Worm (Caenorhabditis elegans): ENCODE measurements around the gene B0228.1.
A peak's percentile ranks its signal among the peaks of the same experiment; 100 is the strongest.

The B0228.1 gene

ce11 chrII:7719039-7719438, 36.1 kb upstream of the B0228.1 start:
- peak; percentile 18 for TF ChIP-seq unc-55 (GFP tag; optimal IDR thresholded peaks at IDR 0.05)
- TF ChIP-seq unc-42 (tag; optimal IDR thresholded peaks at IDR 0.05) = peak; percentile 73
- no peak for TF ChIP-seq K02D7.2 (tag; optimal IDR thresholded peaks at IDR 0.05)

DNA sequence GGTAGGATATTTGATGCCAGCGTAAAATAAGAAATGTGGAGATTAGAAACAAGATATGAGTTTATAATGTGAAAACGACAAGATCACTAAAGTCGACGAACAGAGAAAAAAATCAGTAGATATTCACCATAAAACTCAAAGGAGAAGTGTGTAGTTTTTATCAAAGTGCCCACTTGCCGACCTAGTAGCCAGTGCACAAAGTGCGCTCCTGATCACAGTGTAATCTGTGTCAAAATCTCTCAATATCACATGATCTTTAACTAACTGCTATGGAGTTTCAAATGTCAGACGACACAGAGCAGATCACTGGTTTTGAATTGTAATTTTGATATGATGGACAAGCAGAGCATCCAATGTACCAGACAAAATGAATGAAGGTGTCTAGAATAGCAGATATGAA, 34.7 kb upstream of the B0228.1 start:
- TF ChIP-seq madf-2 (tag; optimal IDR thresholded peaks at IDR 0.05) = no peak
- TF ChIP-seq hlh-30 (tag; optimal IDR thresholded peaks at IDR 0.05; ENCODE audit: insufficient read depth) = peak; percentile 42
- TF ChIP-seq dmd-4 (tag; optimal IDR thresholded peaks at IDR 0.05; ENCODE audit: borderline replicate concordance) = no peak
- no peak for TF ChIP-seq sox-4 (tag; optimal IDR thresholded peaks at IDR 0.05)
- TF ChIP-seq fkh-10 (GFP tag; optimal IDR thresholded peaks at IDR 0.05) = no peak
- TF ChIP-seq ceh-30 (tag; optimal IDR thresholded peaks at IDR 0.05) = no peak
- no peak for TF ChIP-seq hlh-13 (GFP tag; optimal IDR thresholded peaks at IDR 0.05)
- TF ChIP-seq pha-2 (tag; optimal IDR thresholded peaks at IDR 0.05) = no peak
- no peak for TF ChIP-seq ttx-3 (tag; optimal IDR thresholded peaks at IDR 0.05)
- peak; percentile 39 for TF ChIP-seq unc-55 (GFP tag; optimal IDR thresholded peaks at IDR 0.05)

- TF ChIP-seq ceh-18 (tag; optimal IDR thresholded peaks at IDR 0.05) (peak; percentile 62), ceh-9 (tag; optimal IDR thresholded peaks at IDR 0.05) (no peak), rnt-1 (tag; optimal IDR thresholded peaks at IDR 0.05) (peak; percentile 61), unc-55 (GFP tag; optimal IDR thresholded peaks at IDR 0.05) (peak; percentile 53)
These were observed 32.4 kb upstream of the B0228.1 start for ce11 chrII:7722784-7723183.

- TF ChIP-seq zip-5 (tag; optimal IDR thresholded peaks at IDR 0.05) (no peak), Y22D7AL.16 (tag; optimal IDR thresholded peaks at IDR 0.05) (no peak), pha-2 (tag; optimal IDR thresholded peaks at IDR 0.05) (no peak), C08G9.2 (tag; optimal IDR thresholded peaks at IDR 0.05) (no peak), dve-1 (tag; optimal IDR thresholded peaks at IDR 0.05) (no peak), dmd-4 (tag; optimal IDR thresholded peaks at IDR 0.05; ENCODE audit: borderline replicate concordance) (no peak), nfya-1 (tag; optimal IDR thresholded peaks at IDR 0.05) (no peak), ref-2 (tag; optimal IDR thresholded peaks at IDR 0.05) (no peak), sox-2 (GFP tag; IDR thresholded peaks at IDR 0.05) (no peak), ceh-19 (GFP tag; optimal IDR thresholded peaks at IDR 0.05) (no peak), unc-86 (tag; optimal IDR thresholded peaks at IDR 0.05) (no peak), fax-1 (tag; optimal IDR thresholded peaks at IDR 0.05) (no peak), eyg-1 (tag; optimal IDR thresholded peaks at IDR 0.05) (no peak), syd-9 (tag; optimal IDR thresholded peaks at IDR 0.05) (no peak), T23F11.4 (GFP tag; optimal IDR thresholded peaks at IDR 0.05) (no peak)
These were observed 30.5 kb upstream of the B0228.1 start, which contains the start of gene cpna-2 for ce11 chrII:7724603-7725002. TSS of gene cpna-2 (plus strand) at chrII:7724903.

ce11 chrII:7736725-7737124, 18.4 kb upstream of the B0228.1 start:
- TF ChIP-seq unc-86 (tag; optimal IDR thresholded peaks at IDR 0.05) (no peak), ceh-2 (tag; optimal IDR thresholded peaks at IDR 0.05) (no peak), ceh-6 (GFP tag; optimal IDR thresholded peaks at IDR 0.05) (no peak), unc-55 (GFP tag; optimal IDR thresholded peaks at IDR 0.05) (no peak), pha-2 (tag; optimal IDR thresholded peaks at IDR 0.05) (no peak), hlh-8 (tag; optimal IDR thresholded peaks at IDR 0.05) (no peak), che-1 (tag; optimal IDR thresholded peaks at IDR 0.05) (no peak), ceh-18 (tag; optimal IDR thresholded peaks at IDR 0.05) (no peak), tbx-2 (tag; optimal IDR thresholded peaks at IDR 0.05) (no peak), mec-3 (tag; optimal IDR thresholded peaks at IDR 0.05; ENCODE audit: borderline replicate concordance) (no peak), ceh-24 (tag; optimal IDR thresholded peaks at IDR 0.05) (no peak), sox-2 (GFP tag; IDR thresholded peaks at IDR 0.05) (no peak), ceh-19 (GFP tag; optimal IDR thresholded peaks at IDR 0.05) (no peak), pqm-1 (tag; optimal IDR thresholded peaks at IDR 0.05) (no peak), lin-11 (tag; optimal IDR thresholded peaks at IDR 0.05) (no peak), zip-5 (tag; optimal IDR thresholded peaks at IDR 0.05) (no peak), hlh-30 (tag; optimal IDR thresholded peaks at IDR 0.05; ENCODE audit: insufficient read depth) (no peak), ceh-22 (tag; optimal IDR thresholded peaks at IDR 0.05) (no peak), hlh-6 (tag; optimal IDR thresholded peaks at IDR 0.05) (no peak), ets-4 (tag; optimal IDR thresholded peaks at IDR 0.05) (no peak)

Data from whole organism, late embryonic.